Worm (Caenorhabditis elegans) whole organism, L1 larva: ENCODE measurements around the gene nlp-64.

Experiments
- C04F5.9 ChIP-seq: sonication (generic microtip); optimal IDR thresholded peaks from 2 replicates; lab custom pipeline; 2016; ENCODE audit warnings: missing genetic modification characterization, missing compliant biosample characterization
- ceh-82 ChIP-seq, 3 experiments: fragments of 150-350 bp in 1 of 3; sonication (generic microtip) in 2 of 3; optimal IDR thresholded peaks; 2 replicates each; lab custom pipeline; 2014 to 2017; ENCODE audit warnings: missing biosample characterization in 3 of 3, missing genetic modification characterization in 3 of 3
- fkh-10 ChIP-seq: sonication (generic microtip); optimal IDR thresholded peaks from 2 replicates; lab custom pipeline; 2017; ENCODE audit warnings: missing biosample characterization, missing genetic modification reagents, missing genetic modification characterization
- fos-1 ChIP-seq: fragments of 150-350 bp; optimal IDR thresholded peaks from 2 replicates; lab custom pipeline; 2014; ENCODE audit warnings: missing biosample characterization, missing genetic modification characterization
- jun-1 ChIP-seq: fragments of 150-350 bp; optimal IDR thresholded peaks from 2 replicates; lab custom pipeline; 2014; ENCODE audit warnings: missing biosample characterization, missing genetic modification reagents, missing genetic modification characterization
- nhr-11 ChIP-seq: fragments of 150-350 bp; optimal IDR thresholded peaks from 2 replicates; lab custom pipeline; 2014; ENCODE audit warnings: missing biosample characterization, missing genetic modification characterization
- nhr-237 ChIP-seq: fragments of 150-350 bp; optimal IDR thresholded peaks from 2 replicates; lab custom pipeline; 2014; ENCODE audit warnings: missing biosample characterization, missing genetic modification characterization
- nhr-71 ChIP-seq: sonication (generic microtip); optimal IDR thresholded peaks from 2 replicates; lab custom pipeline; 2016; ENCODE audit warnings: mild to moderate bottlenecking, missing genetic modification characterization, moderate library complexity, missing compliant biosample characterization
- pag-3 ChIP-seq: sonication (generic microtip); optimal IDR thresholded peaks from 2 replicates; lab custom pipeline; 2017; ENCODE audit warnings: missing genetic modification characterization, mild to moderate bottlenecking, missing compliant biosample characterization, antibody characterized with exemption, borderline replicate concordance; ENCODE audit not compliant: insufficient read depth
- pqm-1 ChIP-seq: sonication (generic microtip); optimal IDR thresholded peaks from 3 replicates; lab custom pipeline; 2017; ENCODE audit warnings: missing biosample characterization, missing genetic modification characterization
- tbx-2 ChIP-seq: sonication (generic microtip); optimal IDR thresholded peaks from 2 replicates; lab custom pipeline; 2016; ENCODE audit warnings: missing genetic modification characterization, missing compliant biosample characterization
- unc-62 ChIP-seq: fragments of 150-350 bp; optimal IDR thresholded peaks from 2 replicates; lab custom pipeline; 2014; ENCODE audit warnings: missing biosample characterization, missing genetic modification reagents, missing genetic modification characterization
- zag-1 ChIP-seq: fragments of 150-350 bp; optimal IDR thresholded peaks from 2 replicates; lab custom pipeline; 2014; ENCODE audit warnings: missing biosample characterization, missing genetic modification characterization
- ztf-11 ChIP-seq, 2 experiments: sonication (generic microtip); optimal IDR thresholded peaks; 2 replicates each; lab custom pipeline; 2016 to 2017; ENCODE audit warnings: missing genetic modification characterization in 2 of 2, missing biosample characterization in 1 of 2, missing compliant biosample characterization in 1 of 2

DNA sequence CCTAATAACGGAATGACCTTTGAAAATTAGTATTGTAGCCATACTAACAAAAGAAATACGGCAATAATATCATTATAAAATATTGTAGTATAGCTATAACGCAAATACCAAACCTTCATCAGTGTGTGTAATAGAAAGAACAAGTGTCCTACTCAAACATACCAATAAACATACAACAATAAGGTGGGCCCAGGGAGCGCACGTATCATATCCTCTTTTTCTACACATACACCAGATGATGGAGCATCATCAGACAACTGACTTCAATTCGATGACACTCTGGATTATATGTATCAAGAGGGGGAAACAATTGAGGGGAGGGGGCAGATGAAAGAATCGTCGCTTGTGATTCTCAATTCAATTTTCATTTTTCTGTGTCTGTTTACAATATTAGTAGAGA, 10.9 kb downstream of the nlp-64 start:
- TF ChIP-seq pag-3 (tag; lab: Kevin White, UChicago) (no peak), ceh-82 (tag; optimal IDR thresholded peaks at IDR 0.05; lab: Kevin White, UChicago) (no peak), nhr-11 (tag; lab: Kevin White, UChicago) (no peak), fkh-10 (no peak), nhr-237 (tag; lab: Kevin White, UChicago) (no peak), fos-1 (tag; lab: Kevin White, UChicago) (no peak), tbx-2 (tag; lab: Kevin White, UChicago) (no peak), C04F5.9 (tag; lab: Kevin White, UChicago) (no peak), pqm-1 (no peak), zag-1 (no peak), ztf-11 (tag; optimal IDR thresholded peaks at IDR 0.05; lab: Kevin White, UChicago) (no peak), jun-1 (no peak), unc-62 (GFP tag; lab: Kevin White, UChicago) (no peak), nhr-71 (tag; lab: Kevin White, UChicago) (peak; percentile 25)
